Fruit fly (Drosophila melanogaster): ENCODE results near the gene CG43115.

CG43115 gene

dm6 chrX:6031692-6032091 lies 34.5 kb downstream of the CG43115 start (continued):
- TF ChIP-seq CG11695 (GFP tag; IDR thresholded peaks at IDR 0.05) (peak; percentile 66; the same call in 2 of the 3 replicates), CG2875 (GFP tag; optimal IDR thresholded peaks at IDR 0.05) (peak; percentile 63), CG14860 (GFP tag; IDR thresholded peaks at IDR 0.05; ENCODE audit: partially characterized antibody) (no peak), Bdp1 (GFP tag; optimal IDR thresholded peaks at IDR 0.05) (peak; percentile 56), Sox100B (GFP tag; optimal IDR thresholded peaks at IDR 0.05) (peak; percentile 72), lilli (GFP tag; optimal IDR thresholded peaks at IDR 0.05) (peak; percentile 74), Dbx (GFP tag; IDR thresholded peaks at IDR 0.05) (peak; percentile 70; the same call in 1 of the 3 replicates), CG1233 (GFP tag; optimal IDR thresholded peaks at IDR 0.05) (peak; percentile 74), Spps (tag; optimal IDR thresholded peaks at IDR 0.05) (peak; percentile 41), CG7745 (tag; optimal IDR thresholded peaks at IDR 0.05) (no peak), CG12104 (GFP tag; optimal IDR thresholded peaks at IDR 0.05) (peak; percentile 65), Jarid2 (GFP tag; optimal IDR thresholded peaks at IDR 0.05) (peak; percentile 49), ttk (GFP tag; IDR thresholded peaks at IDR 0.05) (peak; percentile 70), CG8089 (GFP tag; optimal IDR thresholded peaks at IDR 0.05) (peak; percentile 67), D19A (tag; optimal IDR thresholded peaks at IDR 0.05) (peak; percentile 78), CG32772 (GFP tag; IDR thresholded peaks at IDR 0.05) (peak; percentile 60; the same call in 1 of the 2 replicates), Tbp (GFP tag; optimal IDR thresholded peaks at IDR 0.05) (no peak), E2f1 (GFP tag; IDR thresholded peaks at IDR 0.05) (peak; percentile 76), wdn (GFP tag; IDR thresholded peaks at IDR 0.05) (no peak), E2f2 (GFP tag; IDR thresholded peaks at IDR 0.05) (peak; percentile 32; the same call in 1 of the 2 replicates), crol (GFP tag; IDR thresholded peaks at IDR 0.05) (peak; percentile 75), Ets97D (GFP tag; optimal IDR thresholded peaks at IDR 0.05) (peak; percentile 32), cg (GFP tag; optimal IDR thresholded peaks at IDR 0.05) (no peak), cwo (GFP tag; optimal IDR thresholded peaks at IDR 0.05) (peak; percentile 60), Blimp-1 (GFP tag; optimal IDR thresholded peaks at IDR 0.05) (peak; percentile 78), da (GFP tag; optimal IDR thresholded peaks at IDR 0.05) (peak; percentile 56), schlank (tag; optimal IDR thresholded peaks at IDR 0.05) (peak; percentile 38), CG3726 (GFP tag; IDR thresholded peaks at IDR 0.05) (peak; percentile 71; the same call in 1 of the 3 replicates), sug (tag; optimal IDR thresholded peaks at IDR 0.05) (peak; percentile 52), Atf-2 (GFP tag; optimal IDR thresholded peaks at IDR 0.05) (peak; percentile 72), jigr1 (GFP tag; IDR thresholded peaks at IDR 0.05) (0 out of 3 replicates have a peak, but pooled peaks have one; percentile 17), Antp (GFP tag; optimal IDR thresholded peaks at IDR 0.05) (peak; percentile 87), lbe (GFP tag; optimal IDR thresholded peaks at IDR 0.05) (no peak), CG5245 (GFP tag; optimal IDR thresholded peaks at IDR 0.05) (peak; percentile 77), row (GFP tag; IDR thresholded peaks at IDR 0.05) (peak; percentile 88), CG7928 (GFP tag; optimal IDR thresholded peaks at IDR 0.05) (no peak), YL-1 (GFP tag; optimal IDR thresholded peaks at IDR 0.05) (no peak), vnd (GFP tag; IDR thresholded peaks at IDR 0.05; ENCODE audit: partially characterized antibody) (no peak), Gsc (GFP tag; IDR thresholded peaks at IDR 0.05) (peak; percentile 37; the same call in 1 of the 2 replicates), stwl (tag; optimal IDR thresholded peaks at IDR 0.05) (no peak), CG2120 (GFP tag; optimal IDR thresholded peaks at IDR 0.05) (peak; percentile 77), seq (GFP tag; IDR thresholded peaks at IDR 0.05) (0 out of 2 replicates have a peak, but pooled peaks have one; percentile 32), CG16813 (GFP tag; IDR thresholded peaks at IDR 0.05; ENCODE audit: partially characterized antibody) (no peak), Ravus (GFP tag; IDR thresholded peaks at IDR 0.05) (no peak), NfI (GFP tag; optimal IDR thresholded peaks at IDR 0.05) (peak; percentile 60), tin (GFP tag; optimal IDR thresholded peaks at IDR 0.05) (peak; percentile 82), CG8765 (GFP tag; IDR thresholded peaks at IDR 0.05) (peak; percentile 65; the same call in 1 of the 2 replicates), Meics (GFP tag; optimal IDR thresholded peaks at IDR 0.05) (peak; percentile 62), Lim3 (GFP tag; IDR thresholded peaks at IDR 0.05) (0 out of 2 replicates have a peak, but pooled peaks have one; percentile 29), Lhr (GFP tag; optimal IDR thresholded peaks at IDR 0.05) (peak; percentile 50), tio (GFP tag; optimal IDR thresholded peaks at IDR 0.05) (peak; percentile 66)

Data from whole organism, embryonic.